Fruit fly (Drosophila melanogaster): Measurements from ENCODE around the gene CG42300.

The CG42300 gene

DNA sequence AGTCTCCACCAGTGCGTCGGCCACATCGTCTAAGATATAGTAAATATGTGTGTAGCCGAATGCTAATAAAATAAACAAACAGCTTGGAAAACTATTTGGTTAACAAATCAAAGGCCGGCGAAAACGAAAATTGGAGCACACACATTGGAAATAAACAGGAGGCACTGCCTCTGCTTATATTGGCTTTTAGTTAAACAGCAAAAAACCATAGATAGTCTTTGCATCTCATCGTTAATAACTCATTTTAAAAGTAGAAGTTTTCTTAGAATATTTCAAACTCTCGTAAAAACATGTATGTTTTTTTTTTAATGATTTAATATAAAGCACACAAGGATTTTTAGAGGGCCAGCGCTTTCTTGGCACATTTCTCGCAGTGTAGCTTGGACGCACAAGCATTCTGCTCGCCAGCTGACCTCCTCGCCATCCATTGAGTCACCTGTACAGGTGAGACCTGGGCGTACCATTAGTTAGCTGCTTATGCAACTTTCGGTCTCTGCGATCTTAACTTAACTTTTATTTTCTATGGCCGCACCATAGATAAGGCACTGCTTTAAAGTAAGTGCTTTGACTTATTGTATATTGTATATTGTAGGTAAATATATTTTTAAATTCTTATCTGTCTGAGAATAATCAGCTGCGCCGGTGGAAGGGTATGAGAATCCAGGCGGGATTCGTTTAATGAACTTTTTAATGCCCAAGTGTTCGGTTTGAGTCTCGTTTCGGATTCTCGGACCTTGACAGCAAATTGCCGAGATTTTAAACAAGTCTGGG lies 36.1 kb upstream of the CG42300 start (continued):
- peak; percentile 34; the same call in 1 of the 2 replicates for TF ChIP-seq CG6272 (GFP tag; IDR thresholded peaks at IDR 0.05)
- TF ChIP-seq CG17829 (tag; optimal IDR thresholded peaks at IDR 0.05): no peak
- TF ChIP-seq CG12659 (GFP tag; optimal IDR thresholded peaks at IDR 0.05): peak; percentile 20
- TF ChIP-seq CG34422 (GFP tag; IDR thresholded peaks at IDR 0.05): 0 out of 3 replicates have a peak, but pooled peaks have one; percentile 37
- peak; percentile 49 for TF ChIP-seq CG3281 (GFP tag; optimal IDR thresholded peaks at IDR 0.05)
- peak; percentile 4 for TF ChIP-seq bab2 (GFP tag; optimal IDR thresholded peaks at IDR 0.05)
- no peak for TF ChIP-seq Dek (tag; optimal IDR thresholded peaks at IDR 0.05)
- TF ChIP-seq chif (GFP tag; optimal IDR thresholded peaks at IDR 0.05): peak; percentile 21 to 44
- no peak for TF ChIP-seq schlank (tag; optimal IDR thresholded peaks at IDR 0.05)
- TF ChIP-seq nmo (GFP tag; optimal IDR thresholded peaks at IDR 0.05): peak; percentile 44
- peak; percentile 2 for TF ChIP-seq CG4424 (GFP tag; optimal IDR thresholded peaks at IDR 0.05)
- TF ChIP-seq pnt (GFP tag; optimal IDR thresholded peaks at IDR 0.05): peak; percentile 31
- no peak for TF ChIP-seq CG31388 (GFP tag; optimal IDR thresholded peaks at IDR 0.05)
- no peak for TF ChIP-seq run (tag; optimal IDR thresholded peaks at IDR 0.05)
- no peak for TF ChIP-seq CG9797 (GFP tag; optimal IDR thresholded peaks at IDR 0.05)
- TF ChIP-seq dpn (GFP tag; optimal IDR thresholded peaks at IDR 0.05): peak in 1 of 2 experiments; percentile 43
- TF ChIP-seq Mes4 (GFP tag; optimal IDR thresholded peaks at IDR 0.05): no peak
- 0 out of 2 replicates have a peak, but pooled peaks have one; percentile 39 for TF ChIP-seq lmd (GFP tag; IDR thresholded peaks at IDR 0.05)
- TF ChIP-seq zfh2 (GFP tag; optimal IDR thresholded peaks at IDR 0.05): peak; percentile 8
- peak; percentile 50 for TF ChIP-seq CG6813 (GFP tag; optimal IDR thresholded peaks at IDR 0.05)
- TF ChIP-seq CG11398 (GFP tag; optimal IDR thresholded peaks at IDR 0.05): peak; percentile 10
- TF ChIP-seq CG3065 (GFP tag; optimal IDR thresholded peaks at IDR 0.05): no peak
- peak; percentile 38 for TF ChIP-seq stc (GFP tag; IDR thresholded peaks at IDR 0.05)
- TF ChIP-seq PHDP (tag; optimal IDR thresholded peaks at IDR 0.05): peak; percentile 59
- peak; percentile 52 for TF ChIP-seq bcd (GFP tag; optimal IDR thresholded peaks at IDR 0.05)
- TF ChIP-seq CG2129 (GFP tag; IDR thresholded peaks at IDR 0.05; ENCODE audit: partially characterized antibody): no peak
- peak; percentile 1 for TF ChIP-seq mam (GFP tag; optimal IDR thresholded peaks at IDR 0.05)
- peak; percentile 57 for TF ChIP-seq lab (GFP tag; optimal IDR thresholded peaks at IDR 0.05)
- TF ChIP-seq HHEX (GFP tag; optimal IDR thresholded peaks at IDR 0.05): peak; percentile 49
- TF ChIP-seq CG2202 (tag; optimal IDR thresholded peaks at IDR 0.05): peak; percentile 10
- TF ChIP-seq Eip74EF (GFP tag; optimal IDR thresholded peaks at IDR 0.05): peak in 1 of 2 experiments; percentile 29
- TF ChIP-seq bsh (GFP tag; optimal IDR thresholded peaks at IDR 0.05): peak in 1 of 2 experiments; percentile 57
- 0 out of 2 replicates have a peak, but pooled peaks have one; percentile 27 for TF ChIP-seq seq (GFP tag; IDR thresholded peaks at IDR 0.05)
- TF ChIP-seq fd64A (GFP tag; optimal IDR thresholded peaks at IDR 0.05): no peak
- TF ChIP-seq grn (GFP tag; optimal IDR thresholded peaks at IDR 0.05): no peak
- no peak for TF ChIP-seq hkb (optimal IDR thresholded peaks at IDR 0.05)
- TF ChIP-seq hkb (GFP tag; IDR thresholded peaks at IDR 0.05): peak; percentile 60; the same call in 1 of the 2 replicates
- peak; percentile 6 for TF ChIP-seq CG8089 (GFP tag; optimal IDR thresholded peaks at IDR 0.05)
- TF ChIP-seq grau (tag; optimal IDR thresholded peaks at IDR 0.05): peak; percentile 48
- TF ChIP-seq Spps (tag; optimal IDR thresholded peaks at IDR 0.05): no peak
- peak; percentile 27; the same call in 1 of the 2 replicates for TF ChIP-seq CG14441 (GFP tag; IDR thresholded peaks at IDR 0.05)
- peak; percentile 29 for TF ChIP-seq Chrac-16 (GFP tag; optimal IDR thresholded peaks at IDR 0.05)
- TF ChIP-seq CG16779 (GFP tag; IDR thresholded peaks at IDR 0.05): no peak
- TF ChIP-seq D19B (GFP tag; optimal IDR thresholded peaks at IDR 0.05): peak; percentile 9
- peak; percentile 36 for TF ChIP-seq CG13775 (GFP tag; optimal IDR thresholded peaks at IDR 0.05)
- TF ChIP-seq CG32532 (GFP tag; IDR thresholded peaks at IDR 0.05): peak; percentile 45; the same call in 1 of the 2 replicates
- peak; percentile 44; the same call in 1 of the 4 replicates for TF ChIP-seq Gug (GFP tag; IDR thresholded peaks at IDR 0.05)
- TF ChIP-seq Rfx (GFP tag; IDR thresholded peaks at IDR 0.05): peak; percentile 50
- TF ChIP-seq CG1529 (GFP tag; optimal IDR thresholded peaks at IDR 0.05): peak; percentile 19

Data from whole organism, embryonic.